Worm (Caenorhabditis elegans): ENCODE results near the gene W02G9.4.
"Not testable (repeated sequence)": the region's sequence is repeated elsewhere in the genome, so short reads cannot be mapped to it uniquely, and the experiment has no call there.

Gene W02G9.4

DNA sequence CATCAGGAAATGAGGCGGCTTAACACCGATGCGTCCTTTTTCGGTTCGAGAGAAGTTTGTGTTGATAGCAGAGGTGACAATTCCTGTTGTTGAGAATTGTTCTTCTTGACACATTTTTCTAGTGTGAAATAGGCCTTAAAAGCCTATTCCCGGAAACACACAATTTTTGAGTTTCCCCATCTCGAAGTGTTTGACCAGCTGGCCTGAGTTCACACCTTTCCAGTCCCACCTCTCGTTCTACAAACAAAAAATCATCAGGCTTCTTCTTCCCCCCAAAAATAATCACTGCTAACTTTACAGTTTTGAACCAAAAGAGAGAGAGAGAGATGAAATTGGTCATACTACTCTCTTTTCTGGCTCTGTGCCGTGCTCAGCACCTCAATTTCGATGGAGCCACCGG, at the start of gene W02G9.4:
TSS of gene W02G9.4 (plus strand) at position 301 of the 400 bp plus-strand sequence.
- TF ChIP-seq aly-1 (tag; optimal IDR thresholded peaks at IDR 0.05) (no peak), scrt-1 (GFP tag; IDR thresholded peaks at IDR 0.05) (no peak), tbx-37 (GFP tag; conservative IDR thresholded peaks at IDR 0.05) (no peak), hmg-4 (GFP tag; optimal IDR thresholded peaks at IDR 0.05) (no peak), F13C5.2 (tag; optimal IDR thresholded peaks at IDR 0.05) (no peak), flt-1 (GFP tag; IDR thresholded peaks at IDR 0.05) (no peak), ceh-36 (tag; optimal IDR thresholded peaks at IDR 0.05) (no peak), sea-1 (GFP tag; conservative IDR thresholded peaks at IDR 0.05) (no peak)

DNA sequence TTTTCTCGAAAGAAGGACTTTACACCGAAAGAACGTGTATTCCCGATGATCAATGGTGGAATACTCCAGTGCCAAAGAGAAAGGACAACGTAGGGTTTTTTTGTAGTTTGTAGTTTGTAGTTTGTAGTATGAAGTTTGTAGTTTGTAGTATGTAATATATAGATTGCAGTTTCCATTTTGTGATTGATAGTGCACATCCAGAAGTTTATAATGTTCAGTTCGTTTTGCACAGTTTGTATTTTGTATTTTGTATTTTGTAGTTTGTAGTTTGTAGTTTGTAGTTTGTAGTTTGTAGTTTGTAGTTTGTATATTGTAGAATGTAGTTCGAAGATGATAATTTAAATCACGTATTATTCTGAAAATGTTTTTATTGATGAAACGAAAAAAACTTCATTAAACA, 49.2 kb upstream of the W02G9.4 start:
- TF ChIP-seq pes-1 (GFP tag; IDR thresholded peaks at IDR 0.05), result no peak
- TF ChIP-seq tbx-11 (GFP tag; IDR thresholded peaks at IDR 0.05), result 0 out of 2 replicates have a peak, but pooled peaks have one; percentile 13

DNA sequence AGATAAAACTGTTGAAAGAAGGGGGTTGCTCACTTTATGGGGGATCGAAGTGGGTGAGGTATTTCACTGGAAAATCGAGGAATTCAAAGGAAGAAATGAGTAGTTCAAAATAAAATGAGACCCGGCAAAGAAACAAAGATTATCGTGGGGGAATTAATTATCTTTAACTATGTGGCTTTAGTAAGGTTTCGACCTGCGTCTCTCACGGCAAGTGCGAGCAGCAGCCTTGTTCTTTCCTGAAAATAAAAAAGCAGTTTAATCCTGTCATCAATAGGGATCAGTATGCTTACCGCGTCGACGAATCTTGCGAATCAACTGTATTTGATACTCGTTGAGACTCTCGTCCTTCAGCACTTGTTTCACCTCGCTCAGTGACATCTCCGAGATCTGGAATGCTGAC, 44.8 kb upstream of the W02G9.4 start, which contains the start of gene srh-271:
TSS of gene srh-271 (minus strand) at position 101 of the 400 bp plus-strand sequence.
- no peak for TF ChIP-seq ceh-13 (GFP tag; optimal IDR thresholded peaks at IDR 0.05)
- no peak for TF ChIP-seq aly-1 (tag; optimal IDR thresholded peaks at IDR 0.05)
- no peak for TF ChIP-seq ets-7 (tag; optimal IDR thresholded peaks at IDR 0.05)
- no peak for TF ChIP-seq ceh-36 (tag; optimal IDR thresholded peaks at IDR 0.05)
- no peak for TF ChIP-seq sea-1 (GFP tag; conservative IDR thresholded peaks at IDR 0.05)
- no peak for TF ChIP-seq tbx-11 (GFP tag; IDR thresholded peaks at IDR 0.05)
- no peak for TF ChIP-seq B0310.2 (tag; optimal IDR thresholded peaks at IDR 0.05)
- TF ChIP-seq tra-4 (tag; optimal IDR thresholded peaks at IDR 0.05), result no peak
- TF ChIP-seq hnd-1 (tag; optimal IDR thresholded peaks at IDR 0.05), result no peak
- TF ChIP-seq flt-1 (GFP tag; IDR thresholded peaks at IDR 0.05), result no peak
- TF ChIP-seq pes-1 (GFP tag; IDR thresholded peaks at IDR 0.05), result no peak
- no peak for TF ChIP-seq hmg-4 (GFP tag; optimal IDR thresholded peaks at IDR 0.05)
- TF ChIP-seq F13C5.2 (tag; optimal IDR thresholded peaks at IDR 0.05), result no peak
- no peak for TF ChIP-seq tbx-37 (GFP tag; conservative IDR thresholded peaks at IDR 0.05)
- no peak for TF ChIP-seq scrt-1 (GFP tag; IDR thresholded peaks at IDR 0.05)
- TF ChIP-seq ama-1 (optimal IDR thresholded peaks at IDR 0.05), result no peak
- no peak for TF ChIP-seq hmbx-1 (tag; optimal IDR thresholded peaks at IDR 0.05)

DNA sequence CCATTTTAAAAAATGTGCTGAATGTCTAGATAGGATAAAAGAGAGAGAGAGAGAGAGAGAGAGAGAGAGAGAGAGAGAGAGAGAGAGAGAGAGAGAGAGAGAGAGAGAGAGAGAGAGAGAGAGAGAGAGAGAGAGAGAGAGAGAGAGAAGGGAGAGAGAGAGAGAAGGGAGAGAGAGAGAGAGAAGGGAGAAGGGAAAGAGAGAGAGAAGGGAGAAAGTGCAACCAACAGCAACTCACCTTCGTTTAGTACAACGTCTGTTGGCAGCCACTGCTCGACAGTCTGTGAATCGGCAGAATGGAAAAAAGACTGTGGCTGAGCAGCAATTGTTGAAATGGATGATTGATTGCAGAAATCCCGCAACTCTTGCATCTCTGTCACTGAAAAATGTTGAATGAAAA, 42.9 kb upstream of the W02G9.4 start:
- TF ChIP-seq aly-1 (tag; optimal IDR thresholded peaks at IDR 0.05) (no peak), ceh-13 (GFP tag; optimal IDR thresholded peaks at IDR 0.05) (no peak), sea-1 (GFP tag; conservative IDR thresholded peaks at IDR 0.05) (no peak), flt-1 (GFP tag; IDR thresholded peaks at IDR 0.05) (peak; percentile 27; the same call in 1 of the 2 replicates), F13C5.2 (tag; optimal IDR thresholded peaks at IDR 0.05) (no peak), hmbx-1 (tag; optimal IDR thresholded peaks at IDR 0.05) (no peak), ets-7 (tag; optimal IDR thresholded peaks at IDR 0.05) (no peak), hmg-4 (GFP tag; optimal IDR thresholded peaks at IDR 0.05) (no peak)

DNA sequence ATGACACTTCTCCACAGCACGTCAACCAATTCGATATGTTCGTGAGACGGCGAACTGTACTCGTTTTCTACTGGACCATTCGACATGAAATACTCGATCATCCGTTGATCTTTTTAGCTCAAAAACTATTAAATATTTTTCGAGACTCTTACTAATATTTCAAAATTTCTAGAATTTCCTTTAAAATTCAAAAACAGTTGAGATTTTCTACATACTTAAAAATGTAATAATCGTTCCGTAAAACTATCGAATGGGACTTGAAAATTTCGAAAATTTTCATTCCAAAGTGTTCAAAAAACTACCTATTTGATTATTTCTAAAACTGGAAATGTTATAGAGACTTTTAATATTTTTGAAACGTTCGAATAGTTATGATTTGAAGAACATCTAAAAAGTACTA, 41.3 kb upstream of the W02G9.4 start, which contains the start of gene sknr-1:
TSS of gene sknr-1 (minus strand) at position 101 of the 400 bp plus-strand sequence.
- TF ChIP-seq F13C5.2 (tag; optimal IDR thresholded peaks at IDR 0.05); scrt-1 (GFP tag; IDR thresholded peaks at IDR 0.05); tbx-11 (GFP tag; IDR thresholded peaks at IDR 0.05): not testable (repeated sequence)

DNA sequence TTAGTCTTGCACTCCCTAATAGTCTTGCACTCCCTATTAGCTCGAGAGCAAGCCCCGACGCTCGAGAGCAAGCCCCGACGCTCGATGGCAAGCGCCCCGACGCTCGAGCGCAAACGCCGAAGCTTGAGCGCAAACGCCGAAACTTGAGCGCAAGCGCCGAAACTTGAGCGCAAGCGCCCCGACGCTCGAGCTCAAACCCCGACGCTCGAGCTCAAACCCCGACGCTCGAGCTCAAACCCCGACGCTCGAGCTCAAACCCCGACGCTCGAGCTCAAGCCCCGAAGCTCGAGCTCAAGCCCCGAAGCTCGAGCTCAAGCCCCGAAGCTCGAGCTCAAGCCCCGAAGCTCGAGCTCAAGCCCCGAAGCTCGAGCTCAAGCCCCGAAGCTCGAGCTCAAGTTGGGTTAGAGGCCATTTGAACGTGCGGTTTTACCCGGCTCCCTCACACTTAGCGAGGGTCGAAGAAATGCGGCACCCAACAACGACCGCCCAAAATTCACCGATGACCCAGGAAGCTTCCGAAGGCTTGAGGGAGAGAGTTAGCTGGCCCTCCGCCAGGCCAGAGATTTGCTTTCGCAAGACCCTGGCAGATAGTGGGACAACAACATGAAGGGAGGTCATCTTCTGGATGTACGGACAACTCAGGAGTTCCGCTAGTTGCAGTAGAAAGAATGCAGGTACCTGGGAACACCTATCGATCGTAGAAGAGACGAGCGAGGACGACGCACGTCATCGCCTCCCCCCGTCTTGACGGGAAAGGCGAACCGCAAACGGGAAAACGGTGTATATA, 31.7 kb upstream of the W02G9.4 start:
- TF ChIP-seq pes-1 (GFP tag; IDR thresholded peaks at IDR 0.05), result 0 out of 2 replicates have a peak, but pooled peaks have one; percentile 11
- TF ChIP-seq flt-1 (GFP tag; IDR thresholded peaks at IDR 0.05), result peak; percentile 29; the same call in 1 of the 2 replicates

DNA sequence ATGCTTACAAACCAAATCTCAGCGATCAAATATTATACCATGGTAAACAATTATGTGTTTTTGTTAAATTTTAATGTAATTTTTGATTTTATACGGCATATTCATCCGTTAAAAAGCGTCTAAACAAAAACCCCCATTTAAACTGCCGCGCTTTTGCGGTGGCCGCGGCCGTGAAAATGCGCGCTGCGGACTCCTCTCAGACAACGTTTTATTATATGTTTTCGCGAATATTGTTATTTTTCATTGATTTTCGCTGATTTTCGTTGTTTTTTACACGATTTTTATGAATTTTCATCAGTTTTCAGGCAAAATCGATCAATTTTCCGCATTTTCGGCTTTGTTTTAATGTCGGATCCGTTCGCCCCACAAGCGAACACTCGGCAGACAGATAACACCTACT, 28.2 kb upstream of the W02G9.4 start, which contains the start of gene W02H5.19:
TSS of gene W02H5.19 (plus strand) at position 346 of the 400 bp plus-strand sequence.
- peak; percentile 65 for TF ChIP-seq pes-1 (GFP tag; IDR thresholded peaks at IDR 0.05)
- TF ChIP-seq flt-1 (GFP tag; IDR thresholded peaks at IDR 0.05), result peak; percentile 30; the same call in 1 of the 2 replicates
- TF ChIP-seq tbx-37 (GFP tag; conservative IDR thresholded peaks at IDR 0.05), result peak; percentile 85
- no peak for TF ChIP-seq ceh-13 (GFP tag; optimal IDR thresholded peaks at IDR 0.05)
- no peak for TF ChIP-seq sea-1 (GFP tag; conservative IDR thresholded peaks at IDR 0.05)
- peak; percentile 73 for TF ChIP-seq tbx-11 (GFP tag; IDR thresholded peaks at IDR 0.05)
- 0 out of 2 replicates have a peak, but pooled peaks have one; percentile 40 for TF ChIP-seq scrt-1 (GFP tag; IDR thresholded peaks at IDR 0.05)
- TF ChIP-seq hnd-1 (tag; optimal IDR thresholded peaks at IDR 0.05), result no peak
- no peak for TF ChIP-seq hmbx-1 (tag; optimal IDR thresholded peaks at IDR 0.05)
- peak; percentile 38 for TF ChIP-seq hmg-4 (GFP tag; optimal IDR thresholded peaks at IDR 0.05)
- no peak for TF ChIP-seq ama-1 (optimal IDR thresholded peaks at IDR 0.05)

DNA sequence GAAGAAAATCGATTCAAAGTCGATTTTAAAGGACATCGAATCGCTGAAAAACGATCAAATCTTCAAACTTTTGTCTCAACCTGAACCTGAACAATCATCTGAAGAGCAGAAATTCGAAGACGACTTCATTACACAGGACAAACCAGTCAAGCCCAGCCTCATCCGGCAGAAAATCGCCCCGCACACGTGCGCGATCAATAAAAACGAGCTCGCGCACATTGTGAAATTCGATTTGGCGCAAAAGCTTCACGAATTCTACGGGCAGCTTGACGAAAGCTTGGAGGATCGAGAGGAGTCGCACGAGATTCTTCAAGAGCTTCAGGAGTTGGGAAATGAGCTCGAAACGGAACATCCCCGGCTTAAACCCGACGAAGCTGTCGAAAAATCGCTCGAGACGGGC, 27.7 kb upstream of the W02G9.4 start, which contains the start of gene W02H5.2:
TSS of gene W02H5.2 (plus strand) at position 301 of the 400 bp plus-strand sequence.
- no peak for TF ChIP-seq hmbx-1 (tag; optimal IDR thresholded peaks at IDR 0.05)
- TF ChIP-seq tra-4 (tag; optimal IDR thresholded peaks at IDR 0.05), result no peak
- TF ChIP-seq tbx-11 (GFP tag; IDR thresholded peaks at IDR 0.05), result no peak
- no peak for TF ChIP-seq hnd-1 (tag; optimal IDR thresholded peaks at IDR 0.05)
- no peak for TF ChIP-seq ets-7 (tag; optimal IDR thresholded peaks at IDR 0.05)
- TF ChIP-seq ceh-13 (GFP tag; optimal IDR thresholded peaks at IDR 0.05), result no peak
- no peak for TF ChIP-seq scrt-1 (GFP tag; IDR thresholded peaks at IDR 0.05)
- TF ChIP-seq tbx-37 (GFP tag; conservative IDR thresholded peaks at IDR 0.05), result no peak

Measured in whole organism, early embryonic.